Fruit fly (Drosophila melanogaster): ENCODE results near the gene atk.

atk gene

DNA sequence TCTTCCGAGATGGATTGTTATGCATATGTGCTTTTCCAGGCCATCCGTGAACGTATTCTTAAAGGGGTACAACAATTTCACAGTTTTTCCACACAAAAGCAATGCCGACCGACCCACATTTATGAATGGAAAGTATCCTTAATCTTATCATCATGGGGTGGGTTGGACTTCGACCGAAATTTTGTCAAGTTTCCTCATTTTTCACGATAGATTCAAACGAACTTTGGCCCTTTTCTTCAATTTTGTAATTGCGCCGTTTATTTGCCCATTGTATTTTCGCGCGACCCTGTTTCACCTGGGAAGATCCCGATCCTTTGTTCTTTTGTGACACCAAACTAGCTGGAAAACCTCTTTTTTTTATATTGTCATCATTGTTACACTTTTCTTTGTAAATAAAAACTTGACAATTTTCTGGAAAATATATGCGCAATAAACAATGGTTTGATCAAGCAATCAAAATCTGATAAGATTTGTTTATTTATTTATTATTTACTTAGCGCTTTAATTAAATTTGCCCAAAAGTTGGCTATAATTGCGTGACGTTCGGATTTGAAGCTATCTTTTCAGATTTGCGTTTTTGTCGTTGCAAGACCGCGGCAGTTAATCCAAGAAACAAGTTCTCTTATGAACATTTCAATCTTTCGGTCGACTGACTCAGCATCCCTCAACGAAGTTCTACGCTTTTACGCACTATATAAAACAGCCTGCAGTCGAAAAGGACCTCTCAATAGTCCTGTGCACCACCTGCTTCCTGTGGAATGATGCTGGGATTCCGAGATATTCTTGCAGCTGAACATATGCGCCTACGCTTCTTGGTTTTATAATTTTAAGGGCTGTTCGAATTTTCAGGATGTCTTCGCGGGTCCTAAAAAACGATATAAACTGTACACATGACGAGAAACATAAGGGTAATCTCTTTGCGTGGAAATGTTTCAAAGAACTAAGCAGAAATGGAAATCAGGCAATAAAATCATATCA lies 58.4 kb downstream of the atk start (continued):
- TF ChIP-seq Mes4 (GFP tag; optimal IDR thresholded peaks at IDR 0.05) (no peak), CG2129 (GFP tag; IDR thresholded peaks at IDR 0.05; ENCODE audit: partially characterized antibody) (no peak), CG34224 (GFP tag; IDR thresholded peaks at IDR 0.05; ENCODE audit: partially characterized antibody) (no peak), CG33557 (GFP tag; optimal IDR thresholded peaks at IDR 0.05) (no peak), Sin3A (optimal IDR thresholded peaks at IDR 0.05) (no peak), CG18599 (GFP tag; optimal IDR thresholded peaks at IDR 0.05) (peak; percentile 0), CG14050 (GFP tag; IDR thresholded peaks at IDR 0.05) (no peak), CG2199 (GFP tag; IDR thresholded peaks at IDR 0.05) (peak; percentile 83; the same call in 2 of the 3 replicates), CG11504 (tag; optimal IDR thresholded peaks at IDR 0.05) (peak; percentile 3), mirr (GFP tag; optimal IDR thresholded peaks at IDR 0.05) (no peak), Scr (GFP tag; IDR thresholded peaks at IDR 0.05; ENCODE audit: partially characterized antibody) (no peak), CG12104 (GFP tag; optimal IDR thresholded peaks at IDR 0.05) (peak; percentile 9), Neu2 (GFP tag; optimal IDR thresholded peaks at IDR 0.05; ENCODE audit: borderline replicate concordance) (no peak), tup (GFP tag; optimal IDR thresholded peaks at IDR 0.05) (no peak), bbx (GFP tag; IDR thresholded peaks at IDR 0.05; ENCODE audit: partially characterized antibody) (no peak), ci (GFP tag; IDR thresholded peaks at IDR 0.05) (peak; percentile 40; the same call in 1 of the 3 replicates), E2f2 (GFP tag; IDR thresholded peaks at IDR 0.05) (peak; percentile 26; the same call in 1 of the 2 replicates), hth (optimal IDR thresholded peaks at IDR 0.05) (no peak), CG32767 (GFP tag; IDR thresholded peaks at IDR 0.05) (no peak), HLH54F (GFP tag; optimal IDR thresholded peaks at IDR 0.05) (no peak), gsb (GFP tag; IDR thresholded peaks at IDR 0.05) (no peak), CG4707 (GFP tag; optimal IDR thresholded peaks at IDR 0.05) (no peak), esg (GFP tag; conservative IDR thresholded peaks at IDR 0.05) (no peak), pros (GFP tag; optimal IDR thresholded peaks at IDR 0.05) (no peak), ab (GFP tag; optimal IDR thresholded peaks at IDR 0.05) (no peak), slp2 (GFP tag; optimal IDR thresholded peaks at IDR 0.05) (no peak), CG17612 (GFP tag; IDR thresholded peaks at IDR 0.05) (no peak), Stat92E (GFP tag; optimal IDR thresholded peaks at IDR 0.05) (no peak), CG17912 (GFP tag; optimal IDR thresholded peaks at IDR 0.05) (peak; percentile 19), CG14441 (GFP tag; IDR thresholded peaks at IDR 0.05) (no peak), Lpt (GFP tag; optimal IDR thresholded peaks at IDR 0.05) (no peak), sob (GFP tag; IDR thresholded peaks at IDR 0.05) (no peak), eve (GFP tag; optimal IDR thresholded peaks at IDR 0.05) (no peak), HLH3B (GFP tag; IDR thresholded peaks at IDR 0.05) (no peak), CG30403 (GFP tag; optimal IDR thresholded peaks at IDR 0.05) (no peak), CG4617 (GFP tag; optimal IDR thresholded peaks at IDR 0.05; ENCODE audit: borderline replicate concordance) (no peak), CG17359 (tag; optimal IDR thresholded peaks at IDR 0.05) (no peak), pho (GFP tag; optimal IDR thresholded peaks at IDR 0.05) (no peak), Hsf (GFP tag; optimal IDR thresholded peaks at IDR 0.05) (no peak), Nf-YB (GFP tag; optimal IDR thresholded peaks at IDR 0.05) (no peak), CG9817 (tag; optimal IDR thresholded peaks at IDR 0.05) (no peak), CG11723 (GFP tag; optimal IDR thresholded peaks at IDR 0.05) (no peak), CG3281 (GFP tag; optimal IDR thresholded peaks at IDR 0.05) (peak; percentile 43), fd102C (GFP tag; optimal IDR thresholded peaks at IDR 0.05) (peak; percentile 13), bab2 (GFP tag; optimal IDR thresholded peaks at IDR 0.05) (no peak), zfh1 (GFP tag; IDR thresholded peaks at IDR 0.05) (no peak), CG10654 (GFP tag; optimal IDR thresholded peaks at IDR 0.05) (no peak), CG43689 (GFP tag; IDR thresholded peaks at IDR 0.05) (no peak), ind (GFP tag; optimal IDR thresholded peaks at IDR 0.05) (no peak)
